Fruit fly (Drosophila melanogaster) S2 (cell line): ENCODE results near the gene CG44038.

ENCODE experiments used
- CG8478 ChIP-seq: fragments of >200 bp; optimal IDR thresholded peaks from 2 replicates; lab custom pipeline; 2018
- CTCF ChIP-seq, 2 experiments: fragments of >200 bp; optimal IDR thresholded peaks; 2 replicates each; lab custom pipeline; 2018

- TF ChIP-seq CG8478 (lab: Kevin White, UChicago) (no peak), CTCF (optimal IDR thresholded peaks at IDR 0.05; lab: Kevin White, UChicago) (no peak)
Observed at dm6 chr3R:12244468-12245060, 16.2 kb upstream of the CG44038 start.
